Worm (Caenorhabditis elegans): ENCODE measurements around the gene aqp-5.

DNA sequence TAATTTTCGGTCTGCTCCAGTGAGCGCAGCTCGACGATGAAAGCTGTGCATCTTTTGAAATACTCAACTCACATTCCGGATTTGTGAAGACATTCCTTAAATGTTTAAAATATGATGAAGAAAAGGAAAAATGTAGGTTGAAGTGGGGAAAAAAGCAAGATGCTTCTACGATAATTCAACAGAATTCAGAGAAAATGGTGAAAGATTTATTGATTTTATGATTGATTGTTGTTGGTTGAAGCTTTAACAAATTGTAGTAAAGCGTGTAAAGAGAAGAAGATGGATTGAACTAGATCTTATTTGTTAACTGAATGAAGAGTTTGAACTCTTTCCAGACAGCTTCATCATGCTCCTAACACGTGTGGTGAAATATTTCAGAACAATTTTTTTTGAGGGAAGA lies 1.5 kb upstream of the aqp-5 start, which contains the start of gene ncx-5:
- TF ChIP-seq sea-1 (GFP tag; conservative IDR thresholded peaks at IDR 0.05) (no peak), scrt-1 (GFP tag; IDR thresholded peaks at IDR 0.05) (no peak)
